Worm (Caenorhabditis elegans) whole organism, L1 larva: Measurements from ENCODE around the gene Y62E10A.20.

Experiments
- C04F5.9 ChIP-seq: sonication (generic microtip); optimal IDR thresholded peaks from 2 replicates; lab custom pipeline; 2016; ENCODE audit warnings: missing genetic modification characterization, missing compliant biosample characterization
- C16A3.4 ChIP-seq: fragments of 150-350 bp; optimal IDR thresholded peaks from 2 replicates; lab custom pipeline; 2014; ENCODE audit warnings: missing biosample characterization, missing genetic modification characterization
- F16B12.6 ChIP-seq: fragments of 150-350 bp; optimal IDR thresholded peaks from 2 replicates; lab custom pipeline; 2014; ENCODE audit warnings: missing biosample characterization, missing genetic modification characterization
- aha-1 ChIP-seq: fragments of 150-350 bp; optimal IDR thresholded peaks from 2 replicates; lab custom pipeline; 2014; ENCODE audit warnings: missing biosample characterization, missing genetic modification characterization
- aly-2 ChIP-seq: fragments of 150-350 bp; optimal IDR thresholded peaks from 2 replicates; lab custom pipeline; 2014; ENCODE audit warnings: missing biosample characterization, missing genetic modification characterization
- ama-1 ChIP-seq: fragments of 150-350 bp; optimal IDR thresholded peaks from 2 replicates; lab custom pipeline; 2014
- ceh-63 ChIP-seq: fragments of 200-800 bp; sonication (Bioruptor generic); optimal IDR thresholded peaks from 2 replicates; lab custom pipeline; 2018; ENCODE audit warnings: mild to moderate bottlenecking, missing genetic modification characterization, missing compliant biosample characterization
- ces-1 ChIP-seq: fragments of 150-350 bp; optimal IDR thresholded peaks from 2 replicates; lab custom pipeline; 2014; ENCODE audit warnings: missing biosample characterization, missing genetic modification reagents, missing genetic modification characterization
- efl-1 ChIP-seq, 4 experiments: fragments of 150-350 bp; optimal IDR thresholded peaks in 3 of 4; peaks in 1 of 4; 1 replicate in 1 of 4; 2 replicates in 3 of 4; lab custom pipeline; 2014; ENCODE audit warnings: missing biosample characterization in 2 of 4, missing genetic modification characterization in 2 of 4, missing genetic modification reagents in 2 of 4
- egl-13 ChIP-seq: sonication (generic microtip); optimal IDR thresholded peaks from 2 replicates; lab custom pipeline; 2016; ENCODE audit warnings: missing genotype, missing genetic modification reagents, missing genetic modification characterization, missing compliant biosample characterization
- egl-27 ChIP-seq, 2 experiments: fragments of 150-350 bp in 1 of 2; sonication (generic microtip); optimal IDR thresholded peaks; 3 replicates each; lab custom pipeline; 2017 to 2018; ENCODE audit warnings: missing biosample characterization in 2 of 2, missing genetic modification characterization in 2 of 2, missing genetic modification reagents in 2 of 2
- elt-2 ChIP-seq: sonication (generic microtip); optimal IDR thresholded peaks from 2 replicates; lab custom pipeline; 2016; ENCODE audit warnings: missing genetic modification characterization, mild to moderate bottlenecking, inconsistent platforms, missing compliant biosample characterization, missing genetic modification reagents
- ets-5 ChIP-seq: fragments of 200-800 bp; sonication (Bioruptor generic); IDR thresholded peaks from 2 replicates; pipeline ENCODE4 v1.3.6; 2022; ENCODE audit warnings: missing genetic modification characterization, missing compliant biosample characterization
- fkh-10 ChIP-seq: sonication (generic microtip); optimal IDR thresholded peaks from 2 replicates; lab custom pipeline; 2017; ENCODE audit warnings: missing biosample characterization, missing genetic modification reagents, missing genetic modification characterization
- fkh-4 ChIP-seq: sonication (generic microtip); optimal IDR thresholded peaks from 2 replicates; lab custom pipeline; 2016; ENCODE audit warnings: missing compliant biosample characterization, missing genetic modification characterization, borderline replicate concordance
- fos-1 ChIP-seq: fragments of 150-350 bp; optimal IDR thresholded peaks from 2 replicates; lab custom pipeline; 2014; ENCODE audit warnings: missing biosample characterization, missing genetic modification characterization
- hlh-17 ChIP-seq: fragments of 200-800 bp; sonication (Bioruptor generic); optimal IDR thresholded peaks from 2 replicates; lab custom pipeline; 2018; ENCODE audit warnings: missing genetic modification characterization, mild to moderate bottlenecking, missing compliant biosample characterization, moderate library complexity, borderline replicate concordance
- hlh-4 ChIP-seq: sonication (generic microtip); optimal IDR thresholded peaks from 2 replicates; lab custom pipeline; 2016; ENCODE audit warnings: mild to moderate bottlenecking, missing genetic modification characterization, missing compliant biosample characterization
- hpl-2 ChIP-seq: fragments of 150-350 bp; optimal IDR thresholded peaks from 2 replicates; lab custom pipeline; 2014; ENCODE audit warnings: missing biosample characterization, missing genetic modification reagents, missing genetic modification characterization
- jun-1 ChIP-seq: fragments of 150-350 bp; optimal IDR thresholded peaks from 2 replicates; lab custom pipeline; 2014; ENCODE audit warnings: missing biosample characterization, missing genetic modification reagents, missing genetic modification characterization
- lin-13 ChIP-seq: fragments of 150-350 bp; optimal IDR thresholded peaks from 2 replicates; lab custom pipeline; 2014; ENCODE audit warnings: missing biosample characterization, missing genetic modification reagents, missing genetic modification characterization
- lin-14 ChIP-seq: fragments of 200-800 bp; sonication (Bioruptor generic); optimal IDR thresholded peaks from 2 replicates; lab custom pipeline; 2018; ENCODE audit warnings: mild to moderate bottlenecking, missing genetic modification characterization, moderate library complexity, missing compliant biosample characterization
- lin-15B ChIP-seq: fragments of 150-350 bp; sonication (generic microtip); optimal IDR thresholded peaks from 3 replicates; lab custom pipeline; 2014; ENCODE audit warnings: missing biosample characterization, missing genetic modification characterization
- lin-39 ChIP-seq: fragments of 150-350 bp; optimal IDR thresholded peaks from 2 replicates; lab custom pipeline; 2014; ENCODE audit warnings: missing biosample characterization, missing genetic modification reagents, missing genetic modification characterization
- lir-3 ChIP-seq: sonication (generic microtip); optimal IDR thresholded peaks from 2 replicates; lab custom pipeline; 2016; ENCODE audit warnings: mild to moderate bottlenecking, missing genetic modification characterization, moderate library complexity, missing compliant biosample characterization; ENCODE audit not compliant: poor library complexity
- lsy-2 ChIP-seq, 2 experiments: fragments of 150-350 bp; optimal IDR thresholded peaks; 2 replicates each; lab custom pipeline; 2014; ENCODE audit warnings: missing biosample characterization in 2 of 2, missing genetic modification characterization in 2 of 2
- mep-1 ChIP-seq: fragments of 150-350 bp; optimal IDR thresholded peaks from 2 replicates; lab custom pipeline; 2014; ENCODE audit warnings: missing biosample characterization, missing genetic modification characterization
- nhr-11 ChIP-seq: fragments of 150-350 bp; optimal IDR thresholded peaks from 2 replicates; lab custom pipeline; 2014; ENCODE audit warnings: missing biosample characterization, missing genetic modification characterization
- nhr-12 ChIP-seq: sonication (generic microtip); optimal IDR thresholded peaks from 2 replicates; lab custom pipeline; 2017; ENCODE audit warnings: missing biosample characterization, missing genetic modification characterization
- nhr-19 ChIP-seq: fragments of 200-800 bp; sonication (Bioruptor generic); conservative IDR thresholded peaks from 2 replicates; pipeline ENCODE4 v1.3.6; 2022; ENCODE audit warnings: missing genetic modification characterization, missing compliant biosample characterization
- nhr-20 ChIP-seq: sonication (generic microtip); optimal IDR thresholded peaks from 2 replicates; lab custom pipeline; 2016; ENCODE audit warnings: mild to moderate bottlenecking, missing genetic modification characterization, missing compliant biosample characterization
- nhr-237 ChIP-seq: fragments of 150-350 bp; optimal IDR thresholded peaks from 2 replicates; lab custom pipeline; 2014; ENCODE audit warnings: missing biosample characterization, missing genetic modification characterization
- nhr-84 ChIP-seq: sonication (generic microtip); optimal IDR thresholded peaks from 2 replicates; lab custom pipeline; 2017; ENCODE audit warnings: missing biosample characterization, missing genetic modification characterization
- nhr-85 ChIP-seq: sonication (generic microtip); peaks from one replicate; lab custom pipeline; 2016; ENCODE audit warnings: missing genetic modification characterization, inconsistent platforms, missing compliant biosample characterization
- nhr-90 ChIP-seq: sonication (generic microtip); optimal IDR thresholded peaks from 2 replicates; lab custom pipeline; 2016; ENCODE audit warnings: mild to moderate bottlenecking, missing genetic modification characterization, missing compliant biosample characterization; ENCODE audit not compliant: poor library complexity
- sox-4 ChIP-seq: sonication (generic microtip); optimal IDR thresholded peaks from 2 replicates; lab custom pipeline; 2016; ENCODE audit warnings: missing genetic modification characterization, missing compliant biosample characterization
- sptf-1 ChIP-seq: fragments of 150-350 bp; optimal IDR thresholded peaks from 2 replicates; lab custom pipeline; 2014; ENCODE audit warnings: missing biosample characterization, missing genetic modification characterization
- sup-37 ChIP-seq: fragments of 200-800 bp; sonication (Bioruptor generic); optimal IDR thresholded peaks from 2 replicates; lab custom pipeline; 2018; ENCODE audit warnings: mild to moderate bottlenecking, missing genetic modification characterization, missing compliant biosample characterization
- swsn-7 ChIP-seq: sonication (generic microtip); optimal IDR thresholded peaks from 2 replicates; lab custom pipeline; 2016; ENCODE audit warnings: missing genetic modification characterization, missing compliant biosample characterization
- tbx-2 ChIP-seq: sonication (generic microtip); optimal IDR thresholded peaks from 2 replicates; lab custom pipeline; 2016; ENCODE audit warnings: missing genetic modification characterization, missing compliant biosample characterization
- unc-130 ChIP-seq: fragments of 150-350 bp; optimal IDR thresholded peaks from 2 replicates; lab custom pipeline; 2017; ENCODE audit warnings: missing biosample characterization, missing genetic modification characterization, inconsistent platforms
- unc-30 ChIP-seq: sonication (generic microtip); optimal IDR thresholded peaks from 2 replicates; lab custom pipeline; 2017; ENCODE audit warnings: missing biosample characterization, missing genetic modification characterization
- unc-62 ChIP-seq: fragments of 150-350 bp; optimal IDR thresholded peaks from 2 replicates; lab custom pipeline; 2014; ENCODE audit warnings: missing biosample characterization, missing genetic modification reagents, missing genetic modification characterization
- unc-86 ChIP-seq: sonication (generic microtip); optimal IDR thresholded peaks from 2 replicates; lab custom pipeline; 2016; ENCODE audit warnings: missing genetic modification characterization, missing compliant biosample characterization
- unc-98 ChIP-seq: fragments of 200-800 bp; sonication (Bioruptor generic); IDR thresholded peaks from 2 replicates; pipeline ENCODE4 v1.3.6; 2022; ENCODE audit warnings: missing genetic modification characterization, missing compliant biosample characterization
- vab-15 ChIP-seq: sonication (generic microtip); optimal IDR thresholded peaks from 2 replicates; lab custom pipeline; 2017; ENCODE audit warnings: missing genotype, mild to moderate bottlenecking, missing genetic modification characterization, missing compliant biosample characterization
- zag-1 ChIP-seq: fragments of 150-350 bp; optimal IDR thresholded peaks from 2 replicates; lab custom pipeline; 2014; ENCODE audit warnings: missing biosample characterization, missing genetic modification characterization
- zip-4 ChIP-seq: fragments of 200-800 bp; sonication (Bioruptor generic); optimal IDR thresholded peaks from 2 replicates; lab custom pipeline; 2018; ENCODE audit warnings: mild to moderate bottlenecking, missing genetic modification characterization, moderate library complexity, missing compliant biosample characterization
- ztf-11 ChIP-seq, 2 experiments: sonication (generic microtip); optimal IDR thresholded peaks; 2 replicates each; lab custom pipeline; 2016 to 2017; ENCODE audit warnings: missing genetic modification characterization in 2 of 2, missing biosample characterization in 1 of 2, missing compliant biosample characterization in 1 of 2
- ztf-4 ChIP-seq: fragments of 150-350 bp; optimal IDR thresholded peaks from 2 replicates; lab custom pipeline; 2014; ENCODE audit warnings: missing biosample characterization, missing genetic modification characterization

The Y62E10A.20 gene

ce11 chrIV:13395255-13395654 lies 9.4 kb upstream of the Y62E10A.20 start (continued):
- TF ChIP-seq lin-14 (peak; percentile 99), nhr-11 (tag; lab: Kevin White, UChicago) (peak; percentile 36), unc-62 (GFP tag; lab: Kevin White, UChicago) (no peak), jun-1 (tag; lab: Kevin White, UChicago) (peak; percentile 77), hlh-4 (tag; lab: Kevin White, UChicago) (no peak), nhr-20 (peak; percentile 95), elt-2 (tag; lab: Kevin White, UChicago) (peak; percentile 90), mep-1 (peak; percentile 56), hlh-17 (no peak), unc-130 (peak; percentile 86), nhr-12 (no peak), zip-4 (GFP tag; lab: Kevin White, UChicago) (peak; percentile 4), lsy-2 (tag; optimal IDR thresholded peaks at IDR 0.05; lab: Kevin White, UChicago) (peak; percentile 74 to 87), nhr-85 (tag; lab: Kevin White, UChicago) (peak; percentile 96), C16A3.4 (tag; lab: Kevin White, UChicago) (peak; percentile 75), C04F5.9 (tag; lab: Kevin White, UChicago) (no peak), lin-15B (tag; lab: Kevin White, UChicago) (peak; percentile 2), unc-98 (peak; percentile 8; the same call in 1 of the 2 replicates), nhr-90 (tag; lab: Kevin White, UChicago) (peak; percentile 88), efl-1 (optimal IDR thresholded peaks at IDR 0.05; lab: Kevin White, UChicago) (peak; percentile 66 to 81), efl-1 (GFP tag; optimal IDR thresholded peaks at IDR 0.05 in 1 of 2; lab: Kevin White, UChicago) (peak; percentile 40 to 96), nhr-19 (peak; percentile 93), sox-4 (tag; lab: Kevin White, UChicago) (peak; percentile 26), ceh-63 (GFP tag; lab: Kevin White, UChicago) (no peak), ets-5 (GFP tag; lab: Robert Waterston, UW) (no peak), swsn-7 (tag; lab: Kevin White, UChicago) (peak; percentile 89), ztf-11 (tag; optimal IDR thresholded peaks at IDR 0.05; lab: Kevin White, UChicago) (peak in 1 of 2 experiments; percentile 53), aly-2 (no peak), sup-37 (GFP tag; lab: Kevin White, UChicago) (no peak), egl-13 (tag; lab: Kevin White, UChicago) (peak; percentile 79), ama-1 (lab: Kevin White, UChicago) (no peak), hpl-2 (GFP tag; lab: Kevin White, UChicago) (no peak), fkh-10 (GFP tag; lab: Kevin White, UChicago) (peak; percentile 93), nhr-237 (tag; lab: Kevin White, UChicago) (peak; percentile 64), zag-1 (tag; lab: Kevin White, UChicago) (no peak), lin-39 (tag; lab: Kevin White, UChicago) (no peak), aha-1 (tag; lab: Kevin White, UChicago) (peak; percentile 93), egl-27 (tag; optimal IDR thresholded peaks at IDR 0.05; lab: Kevin White, UChicago) (peak; percentile 69 to 88), unc-30 (tag; lab: Kevin White, UChicago) (no peak), lin-13 (GFP tag; lab: Kevin White, UChicago) (peak; percentile 84), fos-1 (peak; percentile 26), sptf-1 (tag; lab: Kevin White, UChicago) (no peak), vab-15 (tag; lab: Kevin White, UChicago) (peak; percentile 69), nhr-84 (no peak), tbx-2 (tag; lab: Kevin White, UChicago) (peak; percentile 91), F16B12.6 (tag; lab: Kevin White, UChicago) (peak; percentile 38), ztf-4 (peak; percentile 85), fkh-4 (tag; lab: Kevin White, UChicago) (no peak), unc-86 (tag; lab: Kevin White, UChicago) (peak; percentile 63), ces-1 (no peak), lir-3 (tag; lab: Kevin White, UChicago) (peak; percentile 62)
